Fruit fly (Drosophila melanogaster): Measurements from ENCODE around the gene CG6793.

The CG6793 gene

DNA sequence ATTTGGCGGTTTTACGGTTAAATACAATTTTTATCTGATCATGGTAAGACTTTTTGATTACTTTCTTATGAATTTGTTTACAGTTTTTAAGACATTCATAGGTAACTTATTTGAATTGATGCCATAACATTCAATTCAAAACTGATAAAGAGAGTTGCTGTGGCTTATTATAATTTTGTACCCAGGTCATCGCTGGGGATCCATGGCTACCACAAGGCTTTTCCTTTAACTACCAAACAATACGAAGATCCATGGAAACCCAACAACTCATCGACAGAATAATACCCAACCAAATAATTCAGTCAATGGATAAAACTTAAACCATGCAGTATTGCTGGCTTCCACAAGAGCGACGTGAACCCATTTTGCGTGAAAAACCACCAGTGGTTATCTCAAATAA is at the start of gene CG6793:
CG6793 (plus strand) TSS at position 301 of the 400 bp plus-strand sequence.
- TF ChIP-seq CG34406 (GFP tag; optimal IDR thresholded peaks at IDR 0.05) (no peak), CG10669 (GFP tag; optimal IDR thresholded peaks at IDR 0.05) (no peak), CG4318 (GFP tag; optimal IDR thresholded peaks at IDR 0.05) (no peak), CG3032 (tag; optimal IDR thresholded peaks at IDR 0.05) (no peak), Lpt (GFP tag; optimal IDR thresholded peaks at IDR 0.05) (no peak), Hr39 (GFP tag; optimal IDR thresholded peaks at IDR 0.05) (no peak), salr (GFP tag; optimal IDR thresholded peaks at IDR 0.05) (no peak), fkh (GFP tag; optimal IDR thresholded peaks at IDR 0.05) (no peak), Hr4 (GFP tag; optimal IDR thresholded peaks at IDR 0.05) (no peak), CG6808 (GFP tag; optimal IDR thresholded peaks at IDR 0.05) (no peak), CG8632 (GFP tag; optimal IDR thresholded peaks at IDR 0.05) (no peak), ss (GFP tag; optimal IDR thresholded peaks at IDR 0.05) (no peak), eg (GFP tag; IDR thresholded peaks at IDR 0.05) (no peak), CG6276 (GFP tag; optimal IDR thresholded peaks at IDR 0.05) (no peak), CG10631 (GFP tag; optimal IDR thresholded peaks at IDR 0.05) (no peak), achi (GFP tag; optimal IDR thresholded peaks at IDR 0.05) (no peak), esn (GFP tag; optimal IDR thresholded peaks at IDR 0.05) (no peak), CG32006 (GFP tag; optimal IDR thresholded peaks at IDR 0.05) (no peak), CG11902 (GFP tag; optimal IDR thresholded peaks at IDR 0.05) (no peak)

DNA sequence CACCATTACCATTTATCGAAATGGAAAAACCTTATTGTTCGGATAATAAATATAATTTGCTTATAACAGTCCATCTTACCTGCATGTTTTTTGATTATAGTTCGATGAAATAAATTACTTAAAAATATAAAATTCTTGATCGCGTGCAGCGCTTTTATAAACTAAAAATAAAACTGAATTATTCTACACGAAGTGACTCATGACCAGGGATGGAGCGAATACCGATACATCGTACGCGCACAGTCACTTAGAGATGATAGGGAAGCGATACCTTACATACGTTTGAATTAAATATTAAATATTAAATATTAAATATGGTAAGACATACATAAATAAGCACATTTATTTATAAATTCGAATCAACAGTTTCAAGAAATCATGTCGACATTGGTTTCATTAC is 49.2 kb upstream of the CG6793 start, which contains the start of gene viaf:
viaf (minus strand) TSS at position 220 of the 400 bp plus-strand sequence.
- TF ChIP-seq CG6792 (GFP tag; optimal IDR thresholded peaks at IDR 0.05) (no peak), cyc (GFP tag; optimal IDR thresholded peaks at IDR 0.05) (peak; percentile 40), CG31627 (GFP tag; optimal IDR thresholded peaks at IDR 0.05) (peak; percentile 17), Sox15 (GFP tag; optimal IDR thresholded peaks at IDR 0.05) (peak; percentile 3)

DNA sequence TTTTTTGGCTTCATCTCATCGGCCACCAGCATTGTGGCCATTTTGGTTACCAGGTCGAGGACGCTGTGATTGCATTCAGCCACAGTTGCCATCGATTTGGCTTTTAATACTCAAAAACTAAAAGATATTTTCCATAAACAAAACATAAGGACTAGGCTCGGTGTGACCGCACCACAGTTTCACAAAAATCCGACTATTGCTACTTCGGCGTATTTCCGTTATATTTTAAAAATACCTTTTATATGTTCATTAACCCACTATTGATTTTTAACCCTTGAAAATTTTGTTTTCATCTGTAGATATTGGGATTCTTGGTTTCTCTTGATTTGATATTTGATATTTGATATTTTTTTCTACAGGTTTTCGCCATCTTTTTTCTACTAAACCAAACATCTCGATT is 44.2 kb upstream of the CG6793 start, which contains the start of gene Grip163:
Grip163 (minus strand) TSS at position 180 of the 400 bp plus-strand sequence.
- TF ChIP-seq cyc (GFP tag; optimal IDR thresholded peaks at IDR 0.05) (peak; percentile 2), fd59A (GFP tag; optimal IDR thresholded peaks at IDR 0.05) (no peak)

DNA sequence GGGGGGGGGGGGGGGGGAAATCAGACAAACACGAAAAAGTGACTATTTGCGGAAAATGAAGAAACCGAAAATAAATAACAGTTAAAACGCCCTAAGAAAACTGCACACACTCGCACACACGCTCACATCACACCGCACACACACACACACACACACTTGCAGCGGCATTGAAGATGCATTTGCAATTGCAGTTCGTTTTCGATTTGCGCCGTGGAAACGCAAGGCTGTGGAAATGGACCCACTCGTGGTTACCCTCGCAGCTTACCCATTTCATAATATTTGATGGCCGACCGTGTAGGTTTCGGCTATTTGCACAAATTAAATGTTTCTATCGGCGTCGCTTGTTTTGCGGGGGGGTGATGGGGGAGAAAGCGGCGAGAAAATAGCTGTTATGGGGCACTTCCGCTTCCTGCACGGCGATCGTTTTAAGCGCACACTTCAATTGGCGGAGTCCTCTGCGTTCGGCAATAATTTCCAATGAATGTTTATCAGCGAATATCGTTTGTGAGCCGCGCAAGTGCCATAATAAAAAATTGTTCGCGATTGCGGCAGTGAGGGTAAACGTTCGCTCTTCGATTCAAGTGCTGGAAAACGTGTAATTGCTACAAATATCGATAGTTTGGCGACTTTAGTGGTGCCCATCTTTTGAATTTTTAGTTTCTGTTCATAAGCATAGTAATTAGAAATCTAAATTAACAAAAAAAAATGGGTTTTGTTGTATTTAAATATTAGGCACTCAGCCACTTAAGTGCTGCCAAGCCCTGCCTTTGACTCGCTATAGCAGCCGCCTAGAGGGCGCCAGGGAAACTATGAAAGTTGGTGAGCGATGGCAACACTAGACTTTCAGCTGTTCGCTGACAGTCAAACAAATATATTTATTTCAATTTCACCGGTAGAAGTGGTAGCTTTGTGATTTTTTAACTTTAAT is 39.6 kb upstream of the CG6793 start, which contains the start of the genes Pop2 and CG6928:
Pop2 (minus strand) TSS at position 595 of the 928 bp plus-strand sequence.
CG6928 (plus strand) TSS at position 835 of the 928 bp plus-strand sequence.
- TF ChIP-seq dac (GFP tag; optimal IDR thresholded peaks at IDR 0.05) (no peak), fkh (GFP tag; optimal IDR thresholded peaks at IDR 0.05) (peak; percentile 29), fd59A (GFP tag; optimal IDR thresholded peaks at IDR 0.05) (no peak), OdsH (GFP tag; optimal IDR thresholded peaks at IDR 0.05) (peak; percentile 66), Met (GFP tag; optimal IDR thresholded peaks at IDR 0.05) (peak; percentile 45), acj6 (GFP tag; optimal IDR thresholded peaks at IDR 0.05) (peak; percentile 71), fd85E (GFP tag; optimal IDR thresholded peaks at IDR 0.05) (peak; percentile 24), CG6276 (GFP tag; optimal IDR thresholded peaks at IDR 0.05) (no peak), Hr38 (GFP tag; optimal IDR thresholded peaks at IDR 0.05) (peak; percentile 75), CG4318 (GFP tag; optimal IDR thresholded peaks at IDR 0.05) (no peak), Ets96B (tag; optimal IDR thresholded peaks at IDR 0.05) (no peak), CG34406 (GFP tag; optimal IDR thresholded peaks at IDR 0.05) (peak; percentile 22), CG32006 (GFP tag; optimal IDR thresholded peaks at IDR 0.05) (no peak), Eip75B (GFP tag; optimal IDR thresholded peaks at IDR 0.05) (peak; percentile 55), CG9139 (GFP tag; optimal IDR thresholded peaks at IDR 0.05) (peak; percentile 38), dsx (GFP tag; optimal IDR thresholded peaks at IDR 0.05; ENCODE audit: poor library complexity, severe bottlenecking) (no peak), Gug (GFP tag; IDR thresholded peaks at IDR 0.05) (0 out of 2 replicates have a peak, but pooled peaks have one; percentile 39), lz (GFP tag; optimal IDR thresholded peaks at IDR 0.05) (peak; percentile 79), CG7368 (GFP tag; optimal IDR thresholded peaks at IDR 0.05) (peak; percentile 21), vri (GFP tag; optimal IDR thresholded peaks at IDR 0.05) (no peak), Sox102F (GFP tag; optimal IDR thresholded peaks at IDR 0.05) (peak; percentile 52), eg (GFP tag; IDR thresholded peaks at IDR 0.05) (peak; percentile 59), ss (GFP tag; optimal IDR thresholded peaks at IDR 0.05) (no peak), Hr4 (GFP tag; optimal IDR thresholded peaks at IDR 0.05) (peak; percentile 63), CG3919 (GFP tag; optimal IDR thresholded peaks at IDR 0.05) (no peak), CG8632 (GFP tag; optimal IDR thresholded peaks at IDR 0.05) (no peak), Eip78C (GFP tag) (peak; percentile 83), Lpt (GFP tag; optimal IDR thresholded peaks at IDR 0.05) (peak; percentile 8), Smox (GFP tag; optimal IDR thresholded peaks at IDR 0.05) (no peak), CG6808 (GFP tag; optimal IDR thresholded peaks at IDR 0.05) (peak; percentile 100)
